Worm (Caenorhabditis elegans) whole organism, L1 larva: Measurements from ENCODE around the gene C34F6.9.

Experiments used
- ceh-63 ChIP-seq: fragments of 200-800 bp; sonication (Bioruptor generic); optimal IDR thresholded peaks from 2 replicates; lab custom pipeline; 2018; ENCODE audit warnings: mild to moderate bottlenecking, missing genetic modification characterization, missing compliant biosample characterization
- lin-15B ChIP-seq: fragments of 150-350 bp; sonication (generic microtip); optimal IDR thresholded peaks from 3 replicates; lab custom pipeline; 2014; ENCODE audit warnings: missing biosample characterization, missing genetic modification characterization

DNA sequence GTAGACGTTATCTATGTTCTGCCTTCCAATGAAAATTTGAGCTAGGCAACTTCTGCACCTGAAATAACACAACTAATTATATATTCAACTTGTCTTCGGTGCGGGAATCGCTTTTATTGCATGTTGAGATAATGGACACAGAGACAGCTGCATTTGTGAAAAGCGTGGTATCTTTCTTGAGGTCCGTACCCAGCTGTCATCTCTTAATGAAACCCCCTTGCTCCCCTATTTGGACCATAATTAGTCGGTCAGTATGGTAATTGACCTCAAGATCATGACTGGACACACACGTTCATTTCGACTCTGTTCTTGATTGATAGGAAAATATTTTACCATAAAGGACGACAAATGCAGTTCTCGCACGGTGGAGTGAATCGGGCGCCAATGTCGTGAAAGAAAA lies 11.1 kb downstream of the C34F6.9 start:
- TF ChIP-seq lin-15B (no peak), ceh-63 (GFP tag; lab: Kevin White, UChicago) (no peak)
